Worm (Caenorhabditis elegans) whole organism, early embryonic: Measurements from ENCODE around the gene C08F11.12.

Experiments
- B0310.2 ChIP-seq: sonication (generic microtip); optimal IDR thresholded peaks from 2 replicates; lab custom pipeline; 2016; ENCODE audit warnings: mild to moderate bottlenecking, missing genetic modification characterization, missing compliant biosample characterization
- F13C5.2 ChIP-seq: sonication (generic microtip); optimal IDR thresholded peaks from 2 replicates; lab custom pipeline; 2017; ENCODE audit warnings: mild to moderate bottlenecking, missing genetic modification characterization, inconsistent platforms, missing compliant biosample characterization
- aly-1 ChIP-seq: sonication (generic microtip); optimal IDR thresholded peaks from 2 replicates; lab custom pipeline; 2016; ENCODE audit warnings: missing genetic modification characterization, missing compliant biosample characterization
- ama-1 ChIP-seq: fragments of 150-350 bp; optimal IDR thresholded peaks from 2 replicates; lab custom pipeline; 2014
- ceh-13 ChIP-seq: fragments of 200-800 bp; sonication (Bioruptor generic); optimal IDR thresholded peaks from 2 replicates; lab custom pipeline; 2018; ENCODE audit warnings: mild to moderate bottlenecking, missing genetic modification characterization, missing compliant biosample characterization
- ceh-36 ChIP-seq: sonication (generic microtip); optimal IDR thresholded peaks from 2 replicates; lab custom pipeline; 2016; ENCODE audit warnings: missing genetic modification characterization, inconsistent platforms, missing compliant biosample characterization
- ets-7 ChIP-seq: sonication (generic microtip); optimal IDR thresholded peaks from 2 replicates; lab custom pipeline; 2016; ENCODE audit warnings: missing genotype, missing genetic modification characterization, missing compliant biosample characterization
- flt-1 ChIP-seq: fragments of 200-800 bp; sonication (Bioruptor generic); IDR thresholded peaks from 2 replicates; pipeline ENCODE4 v1.3.6; 2022; ENCODE audit warnings: missing genetic modification characterization, missing compliant biosample characterization
- hmbx-1 ChIP-seq: sonication (generic microtip); optimal IDR thresholded peaks from 2 replicates; lab custom pipeline; 2016; ENCODE audit warnings: mild to moderate bottlenecking, missing genetic modification characterization, missing compliant biosample characterization
- hmg-4 ChIP-seq: fragments of 200-800 bp; sonication (Bioruptor generic); optimal IDR thresholded peaks from 2 replicates; lab custom pipeline; 2018; ENCODE audit warnings: mild to moderate bottlenecking, missing genetic modification characterization, missing compliant biosample characterization
- hnd-1 ChIP-seq: sonication (generic microtip); optimal IDR thresholded peaks from 2 replicates; lab custom pipeline; 2016; ENCODE audit warnings: missing genetic modification characterization, missing compliant biosample characterization
- pes-1 ChIP-seq: fragments of 200-800 bp; sonication (Bioruptor generic); IDR thresholded peaks from 2 replicates; pipeline ENCODE4 v1.3.6; 2022; ENCODE audit warnings: missing genetic modification reagents, missing genetic modification characterization, missing compliant biosample characterization
- scrt-1 ChIP-seq: fragments of 200-800 bp; sonication (Bioruptor generic); IDR thresholded peaks from 2 replicates; pipeline ENCODE4 v1.3.6; 2022; ENCODE audit warnings: missing genetic modification characterization, missing compliant biosample characterization
- sea-1 ChIP-seq: fragments of 200-800 bp; sonication (Bioruptor generic); conservative IDR thresholded peaks from 2 replicates; pipeline ENCODE4 v1.3.6; 2022; ENCODE audit warnings: missing genetic modification characterization, missing compliant biosample characterization
- tbx-11 ChIP-seq: fragments of 200-800 bp; sonication (Bioruptor generic); IDR thresholded peaks from 2 replicates; pipeline ENCODE4 v1.3.6; 2022; ENCODE audit warnings: missing genetic modification characterization, missing compliant biosample characterization
- tbx-37 ChIP-seq: fragments of 200-800 bp; sonication (Bioruptor generic); conservative IDR thresholded peaks from 2 replicates; pipeline ENCODE4 v1.3.6; 2022; ENCODE audit warnings: missing genetic modification reagents, missing genetic modification characterization, missing compliant biosample characterization
- tra-4 ChIP-seq: sonication (generic microtip); optimal IDR thresholded peaks from 2 replicates; lab custom pipeline; 2017; ENCODE audit warnings: missing genetic modification characterization, missing compliant biosample characterization

C08F11.12 gene

DNA sequence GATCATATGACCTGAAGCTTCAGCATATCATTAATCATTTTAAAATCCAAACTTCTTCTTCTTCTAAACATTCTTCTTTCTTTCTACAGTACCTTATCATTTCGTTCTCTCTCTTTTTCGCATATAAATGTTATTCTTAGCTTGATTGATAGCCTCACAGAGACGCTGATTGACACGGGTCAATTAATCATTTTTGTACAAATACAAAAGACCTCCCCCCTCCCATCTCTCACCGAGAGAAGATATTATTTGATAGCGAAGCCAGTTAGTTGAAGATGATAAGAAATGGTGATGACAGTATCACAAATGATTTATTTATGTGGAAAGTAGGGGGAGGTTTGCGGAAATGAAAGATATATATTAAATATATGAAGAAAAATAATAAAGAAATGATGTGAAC lies 31.4 kb upstream of the C08F11.12 start:
- no peak for TF ChIP-seq tra-4
- no peak for TF ChIP-seq flt-1 (GFP tag; lab: Robert Waterston, UW)
- no peak for TF ChIP-seq ceh-36 (tag; lab: Kevin White, UChicago)
- TF ChIP-seq F13C5.2 (tag; lab: Kevin White, UChicago), result no peak
- no peak for TF ChIP-seq ama-1 (lab: Kevin White, UChicago)
- TF ChIP-seq scrt-1 (GFP tag; lab: Robert Waterston, UW), result no peak
- TF ChIP-seq aly-1 (tag; lab: Kevin White, UChicago), result no peak
- TF ChIP-seq B0310.2, result no peak
- TF ChIP-seq pes-1, result no peak
- no peak for TF ChIP-seq ets-7 (tag; lab: Kevin White, UChicago)
- TF ChIP-seq sea-1 (GFP tag; lab: Robert Waterston, UW), result no peak
- no peak for TF ChIP-seq hmbx-1 (tag; lab: Kevin White, UChicago)
- TF ChIP-seq hmg-4 (GFP tag; lab: Kevin White, UChicago), result no peak
- TF ChIP-seq hnd-1, result no peak
- TF ChIP-seq tbx-11 (GFP tag; lab: Robert Waterston, UW), result no peak
- no peak for TF ChIP-seq ceh-13 (GFP tag; lab: Kevin White, UChicago)

DNA sequence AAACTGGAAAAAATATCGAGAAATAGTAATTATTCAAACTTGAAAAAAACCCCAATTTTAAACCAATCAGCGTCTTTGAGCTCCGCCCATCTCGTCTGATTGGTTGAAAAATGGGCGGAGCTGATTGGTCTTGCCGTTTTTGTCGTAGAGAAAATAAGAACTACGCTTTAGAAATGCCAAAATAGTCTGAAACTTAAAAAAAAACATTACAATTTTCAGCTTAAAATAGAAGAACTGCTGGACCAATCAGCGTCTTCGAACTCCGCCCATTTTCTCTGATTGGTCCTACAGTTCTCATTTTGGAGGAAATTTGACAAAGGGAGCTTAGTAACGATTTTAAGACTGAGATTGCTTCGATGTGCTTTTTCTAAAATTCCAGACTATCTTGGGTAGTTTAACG lies 28.2 kb upstream of the C08F11.12 start:
- TF ChIP-seq sea-1 (GFP tag; lab: Robert Waterston, UW) (no peak), hmbx-1 (tag; lab: Kevin White, UChicago) (no peak), ceh-13 (GFP tag; lab: Kevin White, UChicago) (no peak), aly-1 (tag; lab: Kevin White, UChicago) (no peak), ceh-36 (tag; lab: Kevin White, UChicago) (no peak), ets-7 (tag; lab: Kevin White, UChicago) (no peak), hnd-1 (no peak), ama-1 (lab: Kevin White, UChicago) (no peak), B0310.2 (no peak), tbx-37 (no peak), tra-4 (no peak), flt-1 (GFP tag; lab: Robert Waterston, UW) (no peak), F13C5.2 (tag; lab: Kevin White, UChicago) (no peak), pes-1 (no peak), hmg-4 (GFP tag; lab: Kevin White, UChicago) (no peak), scrt-1 (GFP tag; lab: Robert Waterston, UW) (no peak), tbx-11 (GFP tag; lab: Robert Waterston, UW) (no peak)

DNA sequence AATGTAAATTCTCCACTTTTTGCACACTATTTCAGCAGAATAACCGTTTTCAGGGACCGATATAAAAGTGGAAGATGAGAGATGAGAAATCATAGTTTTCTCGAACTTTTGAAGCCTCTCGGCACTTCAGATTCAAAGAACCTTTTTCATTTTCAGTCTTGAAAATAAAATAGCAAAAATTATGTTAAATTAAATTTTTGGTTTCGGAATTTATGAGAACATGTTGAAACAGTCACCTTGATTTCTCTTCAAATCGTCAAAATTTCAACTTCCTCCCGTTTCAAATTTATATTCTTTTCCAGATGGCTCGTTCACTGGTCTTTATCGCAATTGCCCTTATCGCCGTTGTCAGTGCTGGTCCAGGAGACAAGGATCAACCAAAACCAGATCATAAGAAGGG lies 27.3 kb upstream of the C08F11.12 start, which contains the start of gene srlf-26:
Gene srlf-26 (plus strand): TSS at position 301 of the 400 bp plus-strand sequence.
- TF ChIP-seq flt-1 (GFP tag; lab: Robert Waterston, UW), result no peak
- TF ChIP-seq sea-1 (GFP tag; lab: Robert Waterston, UW), result no peak
- no peak for TF ChIP-seq scrt-1 (GFP tag; lab: Robert Waterston, UW)
- no peak for TF ChIP-seq ceh-36 (tag; lab: Kevin White, UChicago)
- no peak for TF ChIP-seq B0310.2
- TF ChIP-seq ceh-13 (GFP tag; lab: Kevin White, UChicago), result no peak
- no peak for TF ChIP-seq tbx-37
- TF ChIP-seq pes-1, result no peak
- TF ChIP-seq aly-1 (tag; lab: Kevin White, UChicago), result no peak
- no peak for TF ChIP-seq ets-7 (tag; lab: Kevin White, UChicago)
- no peak for TF ChIP-seq ama-1 (lab: Kevin White, UChicago)
- no peak for TF ChIP-seq tbx-11 (GFP tag; lab: Robert Waterston, UW)
- no peak for TF ChIP-seq tra-4
- TF ChIP-seq hnd-1, result no peak
- no peak for TF ChIP-seq F13C5.2 (tag; lab: Kevin White, UChicago)
- no peak for TF ChIP-seq hmbx-1 (tag; lab: Kevin White, UChicago)
- no peak for TF ChIP-seq hmg-4 (GFP tag; lab: Kevin White, UChicago)

DNA sequence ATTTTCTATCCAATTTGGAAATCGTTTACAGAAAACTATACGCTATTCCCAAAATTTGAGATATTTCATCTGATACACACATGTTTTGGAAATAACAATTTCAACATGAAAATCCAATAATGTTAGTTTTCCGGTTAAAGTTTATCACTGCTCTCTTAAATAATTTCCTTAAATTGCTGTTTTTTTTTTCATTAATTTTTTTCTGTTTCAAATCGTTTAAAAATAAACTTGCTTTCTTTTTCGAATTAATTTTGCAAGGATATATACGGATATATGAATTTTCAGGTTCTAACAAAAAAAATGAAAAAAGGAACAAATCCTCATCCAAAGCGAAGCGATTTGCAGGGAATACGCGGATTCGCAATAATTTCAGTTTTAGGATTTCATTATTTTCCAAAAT lies 22.2 kb upstream of the C08F11.12 start, which contains the start of gene oac-48:
Gene oac-48 (plus strand): TSS at position 301 of the 400 bp plus-strand sequence.
- TF ChIP-seq tbx-37 (no peak), hnd-1 (no peak), hmbx-1 (tag; lab: Kevin White, UChicago) (no peak), tbx-11 (GFP tag; lab: Robert Waterston, UW) (no peak), sea-1 (GFP tag; lab: Robert Waterston, UW) (no peak), ceh-36 (tag; lab: Kevin White, UChicago) (no peak)

DNA sequence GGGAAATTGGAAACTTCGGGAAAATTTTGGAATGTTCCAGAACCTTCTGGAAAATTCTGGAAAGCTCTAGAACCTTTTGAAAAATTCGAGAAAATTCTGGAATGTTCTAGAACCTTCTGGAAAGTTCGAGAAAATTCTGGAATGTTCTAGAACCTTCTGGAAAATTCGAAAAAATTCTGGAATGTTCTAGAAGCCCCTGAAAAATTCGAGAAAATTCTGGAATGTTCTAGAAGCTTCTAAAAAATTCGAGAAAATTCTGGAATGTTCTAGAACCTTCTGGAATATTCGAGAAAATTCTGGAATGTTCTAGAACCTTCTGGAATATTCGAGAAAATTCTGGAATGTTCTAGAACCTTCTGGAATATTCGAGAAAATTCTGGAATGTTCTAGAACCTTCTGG lies 16.7 kb upstream of the C08F11.12 start:
- TF ChIP-seq pes-1, result peak; percentile 55; the same call in 1 of the 2 replicates

DNA sequence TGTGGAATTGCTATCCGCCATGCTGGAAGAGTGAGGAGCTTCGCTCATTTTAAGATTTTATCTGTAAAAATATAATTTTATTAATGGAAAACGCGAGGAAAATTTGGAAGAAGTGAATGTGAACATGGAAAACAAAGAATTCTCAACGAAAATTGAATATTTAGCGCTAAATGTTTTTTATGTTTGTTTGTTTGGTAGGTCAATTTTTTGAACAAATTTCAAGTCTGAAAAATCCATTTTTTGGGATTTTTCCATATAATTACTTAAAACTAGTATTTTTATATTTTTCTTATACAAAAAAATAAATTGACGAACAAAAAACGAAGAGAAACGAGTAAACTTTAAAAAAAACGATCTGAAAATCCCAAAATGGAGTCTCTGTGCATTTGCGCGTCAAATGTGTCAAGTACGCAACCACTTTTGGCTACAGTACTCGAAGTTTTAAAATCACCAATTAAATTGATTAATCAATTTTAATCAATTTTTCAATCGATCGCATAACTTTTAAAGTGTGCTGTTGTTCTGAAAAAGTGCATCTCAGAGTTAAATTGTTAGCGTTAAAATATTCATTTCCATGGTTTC lies 15.6 kb upstream of the C08F11.12 start, which contains the start of gene fbxa-215:
Gene fbxa-215 (minus strand): TSS at position 61 of the 582 bp plus-strand sequence.
- TF ChIP-seq scrt-1 (GFP tag; lab: Robert Waterston, UW), result no peak
- no peak for TF ChIP-seq ceh-13 (GFP tag; lab: Kevin White, UChicago)
- TF ChIP-seq F13C5.2 (tag; lab: Kevin White, UChicago), result no peak
- no peak for TF ChIP-seq ama-1 (lab: Kevin White, UChicago)
- no peak for TF ChIP-seq hmbx-1 (tag; lab: Kevin White, UChicago)
- TF ChIP-seq sea-1 (GFP tag; lab: Robert Waterston, UW), result no peak
- no peak for TF ChIP-seq ceh-36 (tag; lab: Kevin White, UChicago)
- no peak for TF ChIP-seq B0310.2
- TF ChIP-seq hnd-1, result no peak
- TF ChIP-seq aly-1 (tag; lab: Kevin White, UChicago), result no peak
- TF ChIP-seq hmg-4 (GFP tag; lab: Kevin White, UChicago), result no peak
- TF ChIP-seq pes-1, result no peak
- no peak for TF ChIP-seq tbx-37
- TF ChIP-seq flt-1 (GFP tag; lab: Robert Waterston, UW), result no peak
- TF ChIP-seq tra-4, result no peak
- no peak for TF ChIP-seq tbx-11 (GFP tag; lab: Robert Waterston, UW)
- no peak for TF ChIP-seq ets-7 (tag; lab: Kevin White, UChicago)

DNA sequence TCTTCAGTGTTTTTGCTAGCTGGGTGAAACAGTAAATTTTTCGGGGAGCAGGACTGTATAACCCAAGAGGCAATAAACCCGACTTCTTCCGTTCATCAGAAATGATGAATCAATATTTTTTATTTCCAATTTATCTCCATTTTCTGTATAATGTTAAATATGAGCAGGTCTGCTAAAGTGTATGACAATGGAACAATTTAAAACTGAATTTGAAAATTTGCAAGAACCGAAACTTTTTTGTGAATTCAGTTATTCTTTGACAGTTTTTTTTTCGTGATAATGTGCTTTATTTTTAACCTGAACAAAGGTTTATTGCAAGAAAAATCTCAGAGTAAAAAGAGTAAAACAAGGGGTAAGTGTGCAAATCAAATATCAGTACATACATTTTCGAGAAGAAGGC lies 13.8 kb upstream of the C08F11.12 start:
- TF ChIP-seq B0310.2 (no peak), hmbx-1 (tag; lab: Kevin White, UChicago) (no peak), tra-4 (no peak), sea-1 (GFP tag; lab: Robert Waterston, UW) (no peak), tbx-37 (no peak), scrt-1 (GFP tag; lab: Robert Waterston, UW) (no peak), hnd-1 (no peak), ama-1 (lab: Kevin White, UChicago) (no peak), ceh-36 (tag; lab: Kevin White, UChicago) (no peak), ets-7 (tag; lab: Kevin White, UChicago) (no peak), aly-1 (tag; lab: Kevin White, UChicago) (no peak), hmg-4 (GFP tag; lab: Kevin White, UChicago) (no peak), tbx-11 (GFP tag; lab: Robert Waterston, UW) (no peak), ceh-13 (GFP tag; lab: Kevin White, UChicago) (no peak), flt-1 (GFP tag; lab: Robert Waterston, UW) (no peak), pes-1 (no peak)
